Fruit fly (Drosophila melanogaster) ovary, adult (tissue): ENCODE measurements around the gene TwdlK.

Experiments
- CG17801 ChIP-seq: fragments of 200-800 bp; optimal IDR thresholded peaks from 2 replicates; lab custom pipeline; 2019; ENCODE audit warnings: missing biosample characterization, mild to moderate bottlenecking, missing genetic modification characterization, moderate library complexity; ENCODE audit not compliant: partially characterized antibody

Gene TwdlK

DNA sequence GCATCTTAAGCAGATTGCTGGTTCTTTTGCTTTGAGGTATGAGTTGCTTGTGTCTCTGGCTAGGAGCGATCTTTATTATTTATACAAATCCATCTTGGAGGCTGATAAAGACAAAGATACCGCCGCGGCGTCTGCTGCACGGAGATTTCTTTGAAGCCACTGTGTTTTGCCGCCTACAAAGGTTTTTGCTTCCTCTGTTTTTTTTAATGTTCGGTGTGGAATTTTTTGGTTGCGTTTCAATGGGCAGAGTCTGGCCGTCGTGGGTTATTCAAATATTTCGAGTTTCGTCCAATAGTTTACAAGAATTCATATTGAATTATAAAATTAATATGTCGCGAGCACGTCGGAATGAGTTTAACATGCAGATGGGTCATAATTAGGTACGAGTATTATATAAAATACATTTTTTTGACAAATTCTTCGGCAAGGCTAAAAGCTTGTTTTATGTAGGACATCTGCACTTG lies 5.0 kb downstream of the TwdlK start, which contains the start of gene TwdlB:
TSS of gene TwdlB (minus strand) at position 51 of the 464 bp plus-strand sequence.
- no peak for TF ChIP-seq CG17801 (GFP tag; lab: Kevin White, UChicago)

DNA sequence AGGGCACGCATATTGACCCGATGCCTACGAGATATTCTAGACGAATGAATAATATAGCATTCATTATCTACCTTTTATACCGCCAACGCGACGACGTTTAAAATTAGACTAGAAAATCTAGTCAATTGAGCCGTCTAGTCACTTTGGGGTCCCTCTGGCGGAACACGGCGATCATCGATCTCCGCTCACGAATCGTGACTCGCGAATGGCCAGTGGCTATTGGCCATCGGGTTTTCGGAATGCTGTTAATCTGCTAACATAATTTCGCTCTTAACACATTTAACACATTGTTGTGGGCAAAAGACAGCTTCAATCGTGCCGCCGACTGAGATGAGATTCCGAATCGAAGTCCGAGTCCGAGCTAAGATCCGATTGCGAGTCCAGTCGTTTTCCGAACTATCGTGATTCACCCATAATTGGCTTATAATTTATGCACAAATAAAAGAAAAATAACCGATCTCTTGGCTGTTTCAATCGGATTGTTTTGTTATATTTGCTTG lies 7.2 kb downstream of the TwdlK start, which contains the start of gene TwdlP:
TSS of gene TwdlP (minus strand) at position 51 of the 500 bp plus-strand sequence.
- TF ChIP-seq CG17801 (GFP tag; lab: Kevin White, UChicago) = no peak

DNA sequence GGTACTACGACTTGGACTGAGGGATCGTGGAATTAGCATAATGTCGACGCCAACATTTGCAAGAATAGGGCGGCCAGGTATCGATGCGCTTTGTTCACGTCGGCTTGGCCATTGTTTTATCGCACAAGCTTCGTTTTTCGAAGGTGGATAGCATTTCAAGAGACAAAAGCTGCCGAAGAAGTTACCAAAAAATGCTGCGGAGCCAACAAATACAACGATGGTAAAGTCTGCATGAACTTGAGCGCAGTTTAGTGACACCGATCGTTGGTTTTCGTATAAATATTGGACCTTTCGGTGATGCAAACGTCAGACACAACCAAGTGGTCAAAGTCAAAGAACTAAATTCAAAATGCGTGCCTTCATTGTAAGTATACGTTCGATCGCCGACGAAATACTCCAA lies 9.7 kb downstream of the TwdlK start, which contains the start of gene TwdlM:
TSS of gene TwdlM (plus strand) at position 301 of the 400 bp plus-strand sequence.
- no peak for TF ChIP-seq CG17801 (GFP tag; lab: Kevin White, UChicago)

DNA sequence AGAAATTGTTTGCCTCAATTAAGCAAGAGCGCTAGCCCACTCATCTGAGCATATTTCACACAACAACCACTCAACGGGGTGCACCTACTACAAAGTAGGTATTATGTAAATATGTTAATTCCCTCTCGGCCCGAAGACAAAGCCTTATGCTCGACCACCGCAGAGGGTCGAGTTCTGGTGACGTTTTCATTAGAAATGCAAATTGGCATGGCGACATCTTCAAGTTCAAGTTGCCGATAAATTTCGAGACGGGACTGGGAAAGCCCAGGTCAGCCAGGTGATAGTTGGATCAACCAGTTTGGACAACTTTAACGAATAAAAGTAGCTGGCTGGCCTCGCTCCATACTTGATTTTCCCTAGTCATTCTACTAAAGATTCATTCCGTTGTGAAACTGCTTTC lies 13.1 kb downstream of the TwdlK start:
- TF ChIP-seq CG17801 (GFP tag; lab: Kevin White, UChicago) = no peak

DNA sequence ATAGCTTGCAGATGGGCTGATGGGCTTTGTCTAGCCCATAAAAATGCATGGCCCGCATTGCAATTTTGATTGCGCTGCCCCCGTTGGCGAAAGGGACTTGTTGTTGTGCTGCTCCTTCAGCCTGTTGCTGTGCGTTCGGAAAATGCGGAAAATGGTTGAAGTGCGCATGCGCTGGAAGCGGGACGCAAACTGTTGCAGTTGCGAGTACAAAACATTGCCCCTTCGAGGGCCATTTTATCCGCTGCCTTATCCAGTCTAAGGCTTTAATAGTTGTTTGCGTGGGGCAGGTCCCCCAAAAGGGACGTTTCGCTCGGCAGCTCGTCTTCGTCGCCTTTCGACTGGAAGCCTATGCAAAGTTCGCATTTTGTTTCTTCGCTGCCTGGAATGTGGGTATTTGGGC lies 22.0 kb downstream of the TwdlK start:
- TF ChIP-seq CG17801 (GFP tag; lab: Kevin White, UChicago) = no peak

DNA sequence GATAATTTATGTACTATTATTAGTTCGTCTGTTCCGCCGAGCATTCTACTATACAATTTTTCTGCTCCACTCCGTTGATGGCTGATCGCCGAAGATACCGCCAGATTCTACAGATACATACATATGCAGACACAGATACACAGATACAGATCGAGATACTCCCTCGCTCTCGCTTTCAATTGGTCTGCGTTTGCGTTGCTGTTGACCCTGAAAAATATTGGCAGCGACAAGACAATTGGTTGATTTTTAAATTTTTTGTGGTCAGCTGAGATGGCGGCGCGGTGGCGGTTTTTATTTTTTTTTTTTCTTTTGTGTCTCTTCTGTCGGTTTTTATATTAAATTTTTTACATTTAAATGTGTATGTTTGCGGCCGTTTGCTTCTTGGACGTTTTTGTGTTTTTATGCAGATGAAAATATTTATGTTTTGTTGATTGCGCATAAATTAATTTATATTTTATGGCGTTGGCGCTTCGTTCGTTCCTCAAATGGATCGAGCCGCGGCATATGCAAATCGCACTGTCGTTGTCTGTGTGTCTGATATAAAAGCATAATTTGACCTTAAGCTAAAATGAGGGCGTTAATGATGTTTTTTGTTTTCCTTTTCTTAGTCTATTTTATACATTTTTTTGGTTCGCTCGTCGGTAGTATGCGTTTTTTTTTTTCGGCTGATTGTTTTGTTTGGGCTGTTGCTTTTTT lies 34.5 kb downstream of the TwdlK start:
- no peak for TF ChIP-seq CG17801 (GFP tag; lab: Kevin White, UChicago)

DNA sequence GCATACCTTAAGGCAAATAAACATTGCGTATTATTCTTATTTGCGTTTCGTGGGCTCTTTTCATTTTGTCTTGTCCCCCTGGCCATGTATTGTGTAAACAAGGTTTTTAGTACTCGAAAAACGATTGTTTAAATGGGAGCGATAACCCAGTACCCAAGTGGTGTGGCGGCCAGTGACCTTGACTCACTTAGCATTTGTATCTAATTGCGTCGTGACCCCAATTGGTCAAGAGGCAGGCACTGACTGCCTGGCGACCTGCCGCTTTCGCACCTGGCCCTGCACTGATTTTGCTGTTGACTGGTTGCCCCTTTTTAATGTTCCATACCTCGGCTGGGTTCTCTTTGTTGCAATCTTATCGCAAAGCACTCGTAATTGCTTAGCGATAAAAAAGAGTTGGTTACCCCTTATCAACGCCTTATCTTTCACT lies 40.4 kb downstream of the TwdlK start:
- TF ChIP-seq CG17801 (GFP tag; lab: Kevin White, UChicago) = no peak
